Fruit fly (Drosophila melanogaster): ENCODE data around the gene CG45487.
A peak's percentile ranks its signal among the peaks of the same experiment; 100 is the strongest.

CG45487 gene

DNA sequence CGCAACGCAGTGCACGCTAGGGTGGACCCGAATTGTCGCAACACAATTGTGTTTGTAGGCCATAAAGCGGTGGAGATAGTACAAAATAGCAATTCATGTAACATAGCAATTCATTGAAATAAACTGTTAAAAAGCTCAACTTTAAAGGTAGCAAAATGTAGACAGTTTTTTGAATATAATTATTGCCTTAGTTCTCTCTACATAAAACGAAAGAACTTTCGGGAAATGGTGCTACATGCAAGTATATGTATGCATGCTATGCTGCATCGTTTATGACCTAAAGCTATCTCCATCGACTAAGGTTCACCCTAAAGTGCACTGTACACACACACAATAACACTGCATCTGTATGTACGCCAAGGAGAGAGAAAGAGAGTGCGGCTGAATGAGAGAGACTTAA, 40.0 kb downstream of the CG45487 start (continued):
- TF ChIP-seq CG6808 (GFP tag; optimal IDR thresholded peaks at IDR 0.05) = peak; percentile 93
- TF ChIP-seq Hr4 (GFP tag; optimal IDR thresholded peaks at IDR 0.05) = peak; percentile 94
- TF ChIP-seq dac (GFP tag; optimal IDR thresholded peaks at IDR 0.05) = peak; percentile 93
- peak; percentile 66 for TF ChIP-seq vri (GFP tag; optimal IDR thresholded peaks at IDR 0.05)
- peak; percentile 80 for TF ChIP-seq CG11294 (GFP tag; IDR thresholded peaks at IDR 0.05)
- TF ChIP-seq Blimp-1 (GFP tag; optimal IDR thresholded peaks at IDR 0.05) = peak; percentile 57
- peak; percentile 86 for TF ChIP-seq cyc (GFP tag; optimal IDR thresholded peaks at IDR 0.05)
- peak; percentile 92 for TF ChIP-seq CG3032 (tag; optimal IDR thresholded peaks at IDR 0.05)
- TF ChIP-seq Eip78C (GFP tag) = peak; percentile 98
- TF ChIP-seq CG6792 (GFP tag; optimal IDR thresholded peaks at IDR 0.05) = peak; percentile 92
- peak; percentile 92 for TF ChIP-seq CG8632 (GFP tag; optimal IDR thresholded peaks at IDR 0.05)
- TF ChIP-seq svp (GFP tag) = peak; percentile 85
- peak; percentile 92 for TF ChIP-seq Lpt (GFP tag; optimal IDR thresholded peaks at IDR 0.05)
- peak; percentile 87 for TF ChIP-seq lz (GFP tag; optimal IDR thresholded peaks at IDR 0.05)
- peak; percentile 87 for TF ChIP-seq CG6163 (GFP tag; IDR thresholded peaks at IDR 0.05)
- TF ChIP-seq Ets96B (tag; optimal IDR thresholded peaks at IDR 0.05) = peak; percentile 94
- peak; percentile 92 for TF ChIP-seq CG34406 (GFP tag; optimal IDR thresholded peaks at IDR 0.05)
- peak; percentile 84 for TF ChIP-seq Sox15 (GFP tag; optimal IDR thresholded peaks at IDR 0.05)
- peak; percentile 78 for TF ChIP-seq Gug (GFP tag; IDR thresholded peaks at IDR 0.05)
- peak; percentile 94 for TF ChIP-seq CG3919 (GFP tag; optimal IDR thresholded peaks at IDR 0.05)
- TF ChIP-seq esn (GFP tag; optimal IDR thresholded peaks at IDR 0.05) = peak; percentile 89
- TF ChIP-seq Hr39 (GFP tag; optimal IDR thresholded peaks at IDR 0.05) = peak; percentile 84
- TF ChIP-seq CG4318 (GFP tag; optimal IDR thresholded peaks at IDR 0.05) = peak; percentile 89
- TF ChIP-seq CG10669 (GFP tag; optimal IDR thresholded peaks at IDR 0.05) = peak; percentile 93
- TF ChIP-seq fkh (GFP tag; optimal IDR thresholded peaks at IDR 0.05) = no peak
- TF ChIP-seq topi (GFP tag; optimal IDR thresholded peaks at IDR 0.05) = peak; percentile 88
- TF ChIP-seq eg (GFP tag; IDR thresholded peaks at IDR 0.05) = peak; percentile 92
- TF ChIP-seq CG8319 (GFP tag; optimal IDR thresholded peaks at IDR 0.05) = peak; percentile 82
- TF ChIP-seq acj6 (GFP tag; optimal IDR thresholded peaks at IDR 0.05) = peak; percentile 91
- TF ChIP-seq CG32006 (GFP tag; optimal IDR thresholded peaks at IDR 0.05) = peak; percentile 96
- peak; percentile 65 for TF ChIP-seq fd85E (GFP tag; optimal IDR thresholded peaks at IDR 0.05)
- TF ChIP-seq dsx (GFP tag; optimal IDR thresholded peaks at IDR 0.05; ENCODE audit: poor library complexity, severe bottlenecking) = peak; percentile 86

DNA sequence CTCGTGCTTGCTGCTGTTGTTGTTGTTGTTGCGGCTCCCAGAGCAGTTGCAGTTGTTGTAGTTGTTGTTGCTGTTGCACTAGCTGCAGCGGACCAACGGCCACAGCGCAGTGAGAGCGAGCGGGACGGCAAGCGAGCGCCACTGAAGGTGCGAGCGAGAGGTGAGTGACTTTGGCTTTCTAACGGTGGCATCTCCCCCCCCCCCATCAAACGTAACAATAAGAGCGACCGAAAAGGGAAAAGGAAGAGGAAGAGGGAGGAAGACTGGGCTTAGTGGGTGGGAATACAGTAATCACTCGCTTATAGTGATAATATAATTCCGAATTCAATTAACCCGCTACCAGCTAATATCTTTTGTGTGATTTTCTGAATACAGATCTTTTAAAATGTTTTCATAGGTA, 48.1 kb downstream of the CG45487 start:
- TF ChIP-seq Ets21C (GFP tag; optimal IDR thresholded peaks at IDR 0.05) (no peak), eg (GFP tag; IDR thresholded peaks at IDR 0.05) (0 out of 3 replicates have a peak, but pooled peaks have one; percentile 40)

DNA sequence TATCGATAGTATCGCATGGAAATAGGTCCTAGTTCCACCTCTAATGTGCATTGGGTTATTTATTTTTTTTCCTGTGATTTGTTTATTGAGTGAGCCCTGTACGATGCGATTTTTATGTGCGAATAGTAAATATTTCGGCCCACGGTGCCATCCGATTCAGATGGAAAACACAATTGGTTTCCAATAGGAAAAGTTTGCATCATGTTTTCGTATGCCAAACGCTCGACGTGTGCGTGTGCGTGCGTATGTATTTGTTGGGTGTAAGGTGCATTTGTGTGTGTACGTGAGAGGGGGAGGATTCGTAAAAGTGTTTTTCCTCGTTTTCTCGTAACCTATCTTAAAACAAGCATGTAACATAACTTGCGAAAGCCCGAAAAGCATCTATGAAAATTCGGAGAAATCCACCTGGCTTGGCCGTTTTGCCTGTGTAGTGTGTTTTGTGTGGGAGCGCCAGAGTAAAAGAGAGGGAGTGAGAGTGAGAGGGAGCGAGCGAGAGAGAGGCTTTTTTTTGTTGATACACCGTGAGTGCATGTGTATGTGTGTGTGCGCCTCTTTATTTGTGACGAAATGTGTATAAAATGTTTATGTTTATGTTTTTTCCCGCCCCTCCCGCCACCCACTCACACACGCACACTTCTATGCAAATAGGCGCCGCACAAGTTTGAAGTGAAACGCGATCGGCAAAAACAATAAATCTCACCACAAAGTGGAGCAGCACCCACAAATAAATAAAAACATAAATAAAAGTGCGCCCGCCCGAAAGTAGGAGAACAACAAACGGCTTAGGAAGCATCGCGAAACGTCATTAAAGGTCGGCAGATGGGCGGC, 48.7 kb downstream of the CG45487 start, which contains the start of gene Hers:
Hers (plus strand) TSS at position 2 of the 828 bp plus-strand sequence.
- TF ChIP-seq fkh (GFP tag; optimal IDR thresholded peaks at IDR 0.05) = peak; percentile 73
- TF ChIP-seq CG10669 (GFP tag; optimal IDR thresholded peaks at IDR 0.05) = no peak
- TF ChIP-seq Eip78C (GFP tag) = peak; percentile 66
- TF ChIP-seq eg (GFP tag; IDR thresholded peaks at IDR 0.05) = 0 out of 3 replicates have a peak, but pooled peaks have one; percentile 8
- no peak for TF ChIP-seq Eip93F (GFP tag; optimal IDR thresholded peaks at IDR 0.05)
- TF ChIP-seq ss (GFP tag; optimal IDR thresholded peaks at IDR 0.05) = no peak
- TF ChIP-seq Smox (GFP tag; optimal IDR thresholded peaks at IDR 0.05) = no peak
- TF ChIP-seq CG6808 (GFP tag; optimal IDR thresholded peaks at IDR 0.05) = peak; percentile 22
- no peak for TF ChIP-seq CG8319 (GFP tag; optimal IDR thresholded peaks at IDR 0.05)
- peak; percentile 26; the same call in 1 of the 3 replicates for TF ChIP-seq CG6163 (GFP tag; IDR thresholded peaks at IDR 0.05)
- TF ChIP-seq CG31627 (GFP tag; optimal IDR thresholded peaks at IDR 0.05) = no peak
- no peak for TF ChIP-seq dsx (GFP tag; optimal IDR thresholded peaks at IDR 0.05; ENCODE audit: poor library complexity, severe bottlenecking)
- no peak for TF ChIP-seq topi (GFP tag; optimal IDR thresholded peaks at IDR 0.05)
- no peak for TF ChIP-seq CG10631 (GFP tag; optimal IDR thresholded peaks at IDR 0.05)
- TF ChIP-seq CG8119 (GFP tag; IDR thresholded peaks at IDR 0.05) = no peak
- no peak for TF ChIP-seq CG6854 (GFP tag; optimal IDR thresholded peaks at IDR 0.05)
- no peak for TF ChIP-seq fd85E (GFP tag; optimal IDR thresholded peaks at IDR 0.05)
- no peak for TF ChIP-seq Sox14 (GFP tag; optimal IDR thresholded peaks at IDR 0.05)
- peak; percentile 63 for TF ChIP-seq svp (GFP tag)
- TF ChIP-seq CG11902 (GFP tag; optimal IDR thresholded peaks at IDR 0.05) = no peak
- TF ChIP-seq OdsH (GFP tag; optimal IDR thresholded peaks at IDR 0.05) = no peak

All from whole organism, prepupa.